Worm (Caenorhabditis elegans): ENCODE results near the gene C28H8.5.

Gene C28H8.5

ce11 chrIII:5836261-5836660, 47.8 kb upstream of the C28H8.5 start (continued):
- TF ChIP-seq hlh-17 (GFP tag; optimal IDR thresholded peaks at IDR 0.05; ENCODE audit: borderline replicate concordance) (no peak), skn-1 (tag; optimal IDR thresholded peaks at IDR 0.05) (no peak), sup-37 (GFP tag; optimal IDR thresholded peaks at IDR 0.05) (no peak), ceh-90 (tag; optimal IDR thresholded peaks at IDR 0.05) (no peak), ama-1 (optimal IDR thresholded peaks at IDR 0.05) (peak; percentile 38), mep-1 (tag; optimal IDR thresholded peaks at IDR 0.05) (no peak), mef-2 (tag; optimal IDR thresholded peaks at IDR 0.05) (no peak), rnt-1 (tag; optimal IDR thresholded peaks at IDR 0.05) (no peak), ztf-4 (tag; optimal IDR thresholded peaks at IDR 0.05) (no peak)

DNA sequence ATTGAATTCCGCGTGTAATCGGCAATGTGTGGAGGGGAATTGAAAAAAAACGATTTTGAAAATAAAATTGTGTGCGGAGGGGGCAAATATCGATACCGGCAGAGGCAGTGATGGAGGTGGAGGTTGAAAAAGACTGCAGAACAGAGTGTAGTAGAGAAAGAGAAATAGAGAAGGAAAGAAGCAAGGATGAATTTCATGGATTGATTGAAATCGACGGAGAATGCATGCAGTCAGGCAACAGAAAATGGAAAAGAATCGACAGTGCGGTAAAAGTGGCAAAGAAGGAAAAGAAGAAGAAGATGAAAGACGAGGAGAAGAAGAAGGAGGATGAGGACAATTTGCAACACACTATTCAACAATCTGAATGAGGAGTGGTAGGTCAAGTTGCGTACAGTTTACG, 47.3 kb upstream of the C28H8.5 start, which contains the start of gene W04D12.1:
Gene W04D12.1 (plus strand): TSS at position 111 of the 400 bp plus-strand sequence.
- no peak for TF ChIP-seq sox-4 (tag; optimal IDR thresholded peaks at IDR 0.05)
- TF ChIP-seq vab-15 (tag; optimal IDR thresholded peaks at IDR 0.05) = no peak
- peak; percentile 6 for TF ChIP-seq unc-130 (tag; optimal IDR thresholded peaks at IDR 0.05)
- peak; percentile 15 for TF ChIP-seq rnt-1 (tag; optimal IDR thresholded peaks at IDR 0.05)
- no peak for TF ChIP-seq ztf-4 (tag; optimal IDR thresholded peaks at IDR 0.05)
- no peak for TF ChIP-seq ets-5 (GFP tag; IDR thresholded peaks at IDR 0.05)
- TF ChIP-seq efl-3 (GFP tag; optimal IDR thresholded peaks at IDR 0.05) = no peak
- no peak for TF ChIP-seq lir-3 (tag; optimal IDR thresholded peaks at IDR 0.05; ENCODE audit: poor library complexity)
- no peak for TF ChIP-seq mdl-1 (tag; optimal IDR thresholded peaks at IDR 0.05)
- TF ChIP-seq C16A3.4 (tag; optimal IDR thresholded peaks at IDR 0.05) = no peak
- no peak for TF ChIP-seq mab-9 (GFP tag; IDR thresholded peaks at IDR 0.05)
- TF ChIP-seq lin-39 (tag; optimal IDR thresholded peaks at IDR 0.05) = no peak
- no peak for TF ChIP-seq dpl-1 (GFP tag; optimal IDR thresholded peaks at IDR 0.05)
- peak; percentile 33 for TF ChIP-seq nhr-20 (tag; optimal IDR thresholded peaks at IDR 0.05)
- no peak for TF ChIP-seq grh-1 (GFP tag; IDR thresholded peaks at IDR 0.05)
- TF ChIP-seq unc-86 (tag; optimal IDR thresholded peaks at IDR 0.05) = no peak
- TF ChIP-seq lin-35 (GFP tag; optimal IDR thresholded peaks at IDR 0.05) = peak in 1 of 2 experiments; percentile 35
- TF ChIP-seq blmp-1 (tag; optimal IDR thresholded peaks at IDR 0.05) = peak; percentile 94
- no peak for TF ChIP-seq ama-1 (optimal IDR thresholded peaks at IDR 0.05)
- TF ChIP-seq nhr-85 (tag) = peak; percentile 72
- no peak for TF ChIP-seq fkh-10 (GFP tag; optimal IDR thresholded peaks at IDR 0.05)
- peak in 1 of 2 experiments; percentile 11 for TF ChIP-seq efl-1 (optimal IDR thresholded peaks at IDR 0.05)
- TF ChIP-seq efl-1 (GFP tag; optimal IDR thresholded peaks at IDR 0.05 in 1 of 2) = no peak
- TF ChIP-seq Y116A8C.19 (tag; optimal IDR thresholded peaks at IDR 0.05; ENCODE audit: borderline replicate concordance) = no peak
- TF ChIP-seq alr-1 (tag; optimal IDR thresholded peaks at IDR 0.05; ENCODE audit: borderline replicate concordance) = no peak
- TF ChIP-seq zip-4 (GFP tag; optimal IDR thresholded peaks at IDR 0.05) = no peak
- no peak for TF ChIP-seq egl-27 (tag; optimal IDR thresholded peaks at IDR 0.05)
- no peak for TF ChIP-seq isw-1 (GFP tag; IDR thresholded peaks at IDR 0.05)
- TF ChIP-seq skn-1 (tag; optimal IDR thresholded peaks at IDR 0.05) = peak; percentile 29
- TF ChIP-seq snu-23 (GFP tag; optimal IDR thresholded peaks at IDR 0.05) = peak; percentile 20
- TF ChIP-seq pqm-1 (tag; optimal IDR thresholded peaks at IDR 0.05) = no peak
- peak; percentile 56 for TF ChIP-seq mep-1 (tag; optimal IDR thresholded peaks at IDR 0.05)
- TF ChIP-seq nhr-12 (tag; optimal IDR thresholded peaks at IDR 0.05) = no peak
- TF ChIP-seq nhr-71 (tag; optimal IDR thresholded peaks at IDR 0.05) = peak; percentile 12
- TF ChIP-seq nhr-47 (tag; optimal IDR thresholded peaks at IDR 0.05) = no peak
- no peak for TF ChIP-seq fos-1 (tag; optimal IDR thresholded peaks at IDR 0.05)
- TF ChIP-seq aha-1 (tag; optimal IDR thresholded peaks at IDR 0.05) = no peak
- no peak for TF ChIP-seq nhr-237 (tag; optimal IDR thresholded peaks at IDR 0.05)
- no peak for TF ChIP-seq elt-2 (tag; optimal IDR thresholded peaks at IDR 0.05)
- TF ChIP-seq tbx-2 (tag; optimal IDR thresholded peaks at IDR 0.05) = no peak
- no peak for TF ChIP-seq nhr-90 (tag; optimal IDR thresholded peaks at IDR 0.05; ENCODE audit: poor library complexity)
- TF ChIP-seq lin-13 (GFP tag; optimal IDR thresholded peaks at IDR 0.05) = no peak
- no peak for TF ChIP-seq ceh-82 (tag; optimal IDR thresholded peaks at IDR 0.05)
- no peak for TF ChIP-seq nhr-11 (tag; optimal IDR thresholded peaks at IDR 0.05)
- TF ChIP-seq aly-2 (tag; optimal IDR thresholded peaks at IDR 0.05) = no peak
- peak in 1 of 2 experiments; percentile 24 for TF ChIP-seq lsy-2 (tag; optimal IDR thresholded peaks at IDR 0.05)
- no peak for TF ChIP-seq ztf-11 (tag; optimal IDR thresholded peaks at IDR 0.05)
- no peak for TF ChIP-seq ceh-90 (tag; optimal IDR thresholded peaks at IDR 0.05)

Measured in whole organism, L1 larva.